Fruit fly (Drosophila melanogaster) whole organism, embryonic: ENCODE measurements around the gene RhoGDI.

ENCODE experiments used
- CG10267 ChIP-seq: fragments of 200-800 bp; sonication (Bioruptor generic); optimal IDR thresholded peaks from 2 replicates; lab custom pipeline; 2018; ENCODE audit warnings: missing biosample characterization, mild to moderate bottlenecking, missing genetic modification characterization, moderate library complexity
- CG10654 ChIP-seq: fragments of 200-800 bp; sonication (Bioruptor generic); optimal IDR thresholded peaks from 2 replicates; lab custom pipeline; 2016; ENCODE audit warnings: missing biosample characterization, missing genetic modification characterization
- CG10959 ChIP-seq: fragments of 200-800 bp; sonication (Bioruptor generic); IDR thresholded peaks from 2 replicates; pipeline ENCODE4 v1.3.6; 2022; ENCODE audit warnings: missing biosample characterization, missing genetic modification characterization
- CG11696 ChIP-seq: fragments of 200-800 bp; sonication (Bioruptor generic); IDR thresholded peaks from 2 replicates; pipeline ENCODE4 v1.3.6; 2022; ENCODE audit warnings: missing biosample characterization, missing genetic modification characterization
- CG12071 ChIP-seq: fragments of 200-800 bp; sonication (Bioruptor generic); optimal IDR thresholded peaks from 3 replicates; lab custom pipeline; 2018; ENCODE audit warnings: missing biosample characterization, mild to moderate bottlenecking, missing genetic modification characterization
- CG14667 ChIP-seq: fragments of 200-800 bp; sonication (Bioruptor generic); IDR thresholded peaks from 2 replicates; pipeline ENCODE4 v1.3.6; 2022; ENCODE audit warnings: missing biosample characterization, missing genetic modification characterization
- CG1602 ChIP-seq: fragments of 200-800 bp; sonication (Bioruptor generic); optimal IDR thresholded peaks from 3 replicates; lab custom pipeline; 2016; ENCODE audit warnings: missing biosample characterization, missing genetic modification characterization
- CG16779 ChIP-seq: fragments of 200-800 bp; sonication (Bioruptor generic); IDR thresholded peaks from 2 replicates; pipeline ENCODE4 v1.3.6; 2022; ENCODE audit warnings: missing biosample characterization, missing genetic modification characterization
- CG18262 ChIP-seq: fragments of 200-800 bp; optimal IDR thresholded peaks from 3 replicates; lab custom pipeline; 2019; ENCODE audit warnings: missing biosample characterization, mild to moderate bottlenecking, missing genetic modification characterization, moderate library complexity
- CG30020 ChIP-seq: fragments of 200-800 bp; optimal IDR thresholded peaks from 2 replicates; lab custom pipeline; 2019; ENCODE audit warnings: missing biosample characterization, mild to moderate bottlenecking, missing genetic modification characterization, moderate library complexity
- CG30403 ChIP-seq: fragments of 200-800 bp; sonication (Bioruptor generic); optimal IDR thresholded peaks from 3 replicates; lab custom pipeline; 2016; ENCODE audit warnings: missing biosample characterization, missing genetic modification characterization
- CG30431 ChIP-seq: fragments of 200-800 bp; sonication (Bioruptor generic); optimal IDR thresholded peaks from 2 replicates; lab custom pipeline; 2017; ENCODE audit warnings: missing biosample characterization, missing genetic modification characterization
- CG31365 ChIP-seq: fragments of 200-800 bp; sonication (Bioruptor generic); optimal IDR thresholded peaks from 2 replicates; lab custom pipeline; 2018; ENCODE audit warnings: missing biosample characterization, mild to moderate bottlenecking, missing genetic modification characterization
- CG4404 ChIP-seq: fragments of 200-800 bp; sonication (Bioruptor generic); IDR thresholded peaks from 2 replicates; pipeline ENCODE4 v1.3.6; 2022; ENCODE audit warnings: missing biosample characterization, missing genetic modification characterization
- CG4617 ChIP-seq: fragments of 200-800 bp; sonication (Bioruptor generic); optimal IDR thresholded peaks from 3 replicates; lab custom pipeline; 2016; ENCODE audit warnings: missing biosample characterization, missing genetic modification characterization, borderline replicate concordance
- CG4820 ChIP-seq: fragments of 200-800 bp; sonication (Bioruptor generic); optimal IDR thresholded peaks from 3 replicates; lab custom pipeline; 2016; ENCODE audit warnings: missing biosample characterization, missing genetic modification characterization
- CG6813 ChIP-seq: fragments of 200-800 bp; sonication (Bioruptor generic); optimal IDR thresholded peaks from 2 replicates; lab custom pipeline; 2017; ENCODE audit warnings: missing biosample characterization, missing genetic modification characterization, mild to moderate bottlenecking, moderate library complexity, missing genetic modification reagents
- CG7271 ChIP-seq: fragments of 200-800 bp; sonication (Bioruptor generic); optimal IDR thresholded peaks from 2 replicates; lab custom pipeline; 2018; ENCODE audit warnings: missing biosample characterization, mild to moderate bottlenecking, missing genetic modification characterization, moderate library complexity
- CG7928 ChIP-seq: fragments of 200-800 bp; sonication (Bioruptor generic); optimal IDR thresholded peaks from 2 replicates; lab custom pipeline; 2017; ENCODE audit warnings: missing biosample characterization, mild to moderate bottlenecking, missing genetic modification characterization
- CG8290 ChIP-seq, 3 experiments: fragments of 200-800 bp; sonication (Bioruptor generic); optimal IDR thresholded peaks; 2 replicates each; lab custom pipeline; 2016 to 2019; ENCODE audit warnings: missing biosample characterization in 3 of 3, missing genetic modification characterization in 3 of 3, mild to moderate bottlenecking in 2 of 3, moderate library complexity in 1 of 3
- ERR ChIP-seq: fragments of 200-800 bp; sonication (Bioruptor generic); optimal IDR thresholded peaks from 2 replicates; lab custom pipeline; 2016; ENCODE audit warnings: missing biosample characterization, missing genetic modification characterization
- HmgZ ChIP-seq: fragments of 200-800 bp; sonication (Bioruptor generic); optimal IDR thresholded peaks from 2 replicates; lab custom pipeline; 2018; ENCODE audit warnings: missing biosample characterization, mild to moderate bottlenecking, missing genetic modification characterization
- Hr39 ChIP-seq: fragments of >200 bp; optimal IDR thresholded peaks from 2 replicates; lab custom pipeline; 2017
- Lim3 ChIP-seq: fragments of 200-800 bp; sonication (Bioruptor generic); IDR thresholded peaks from 2 replicates; pipeline ENCODE4 v1.3.6; 2022; ENCODE audit warnings: missing biosample characterization, missing genetic modification characterization
- Nf-YA ChIP-seq: fragments of 200-800 bp; sonication (Bioruptor generic); IDR thresholded peaks from 2 replicates; pipeline ENCODE4 v1.3.6; 2022; ENCODE audit warnings: missing biosample characterization, missing genetic modification characterization
- NfI ChIP-seq: fragments of 200-800 bp; sonication (Bioruptor generic); optimal IDR thresholded peaks from 3 replicates; lab custom pipeline; 2018; ENCODE audit warnings: missing biosample characterization, mild to moderate bottlenecking, missing genetic modification characterization, moderate library complexity
- Stat92E ChIP-seq, 3 experiments: fragments of >200 bp in 2 of 3; fragments of 200-800 bp in 1 of 3; sonication (Bioruptor generic) in 1 of 3; optimal IDR thresholded peaks; 2 replicates each; lab custom pipeline; 2017 to 2019; ENCODE audit warnings: missing biosample characterization in 3 of 3, missing genetic modification characterization in 3 of 3, mild to moderate bottlenecking in 1 of 3, moderate library complexity in 1 of 3
- TFAM ChIP-seq: fragments of 200-800 bp; sonication (Bioruptor generic); optimal IDR thresholded peaks from 2 replicates; lab custom pipeline; 2017; ENCODE audit warnings: missing biosample characterization, missing genetic modification characterization, inconsistent platforms
- Trl ChIP-seq, 3 experiments: fragments of >200 bp in 2 of 3; fragments of 200-800 bp in 1 of 3; sonication (Bioruptor generic) in 1 of 3; optimal IDR thresholded peaks; 2 replicates in 1 of 3; 3 replicates in 2 of 3; lab custom pipeline; 2016 to 2017; ENCODE audit warnings: missing biosample characterization in 1 of 3, missing genetic modification characterization in 1 of 3
- Usf ChIP-seq: fragments of 200-800 bp; sonication (Bioruptor generic); optimal IDR thresholded peaks from 2 replicates; lab custom pipeline; 2017; ENCODE audit warnings: missing genotype, missing biosample characterization, missing genetic modification characterization
- ab ChIP-seq: fragments of 200-800 bp; sonication (Bioruptor generic); optimal IDR thresholded peaks from 2 replicates; lab custom pipeline; 2016; ENCODE audit warnings: missing biosample characterization, missing genetic modification characterization
- ac ChIP-seq: fragments of 200-800 bp; sonication (Bioruptor generic); optimal IDR thresholded peaks from 3 replicates; lab custom pipeline; 2017; ENCODE audit warnings: missing biosample characterization, mild to moderate bottlenecking, missing genetic modification characterization
- bbx ChIP-seq: fragments of 200-800 bp; sonication (Bioruptor generic); IDR thresholded peaks from 2 replicates; pipeline ENCODE4 v1.3.6; 2022; ENCODE audit warnings: missing biosample characterization, missing genetic modification characterization; ENCODE audit not compliant: partially characterized antibody
- bigmax ChIP-seq: fragments of 200-800 bp; sonication (Bioruptor generic); optimal IDR thresholded peaks from 2 replicates; lab custom pipeline; 2018; ENCODE audit warnings: missing biosample characterization, mild to moderate bottlenecking, missing genetic modification characterization
- cas ChIP-seq: fragments of 200-800 bp; sonication (Bioruptor generic); IDR thresholded peaks from 2 replicates; pipeline ENCODE4 v1.3.6; 2022; ENCODE audit warnings: missing biosample characterization, missing genetic modification characterization
- crp ChIP-seq, 2 experiments: fragments of 200-800 bp; sonication (Bioruptor generic); optimal IDR thresholded peaks; 2 replicates in 1 of 2; 3 replicates in 1 of 2; lab custom pipeline; 2017; ENCODE audit warnings: missing biosample characterization in 2 of 2, missing genetic modification characterization in 2 of 2, mild to moderate bottlenecking in 1 of 2, moderate library complexity in 1 of 2
- dysf ChIP-seq: fragments of 200-800 bp; sonication (Bioruptor generic); IDR thresholded peaks from 3 replicates; pipeline ENCODE4 v1.3.6; 2022; ENCODE audit warnings: missing biosample characterization, missing genetic modification characterization
- eyg ChIP-seq: fragments of 200-800 bp; sonication (Bioruptor generic); optimal IDR thresholded peaks from 3 replicates; lab custom pipeline; 2016; ENCODE audit warnings: missing biosample characterization, missing genetic modification characterization
- ham ChIP-seq: fragments of 200-800 bp; sonication (Bioruptor generic); IDR thresholded peaks from 2 replicates; pipeline ENCODE4 v1.3.6; 2022; ENCODE audit warnings: missing biosample characterization, missing genetic modification characterization
- kay ChIP-seq: fragments of 200-800 bp; sonication (Bioruptor generic); optimal IDR thresholded peaks from 2 replicates; lab custom pipeline; 2016; ENCODE audit warnings: missing biosample characterization, missing genetic modification characterization
- salm ChIP-seq: fragments of 200-800 bp; sonication (Bioruptor generic); optimal IDR thresholded peaks from 2 replicates; lab custom pipeline; 2018; ENCODE audit warnings: missing biosample characterization, mild to moderate bottlenecking, missing genetic modification characterization
- sens-2 ChIP-seq: fragments of 200-800 bp; sonication (Bioruptor generic); IDR thresholded peaks from 2 replicates; pipeline ENCODE4 v1.3.6; 2022; ENCODE audit warnings: missing biosample characterization, missing genetic modification characterization
- slp2 ChIP-seq: fragments of 200-800 bp; sonication (Bioruptor generic); optimal IDR thresholded peaks from 2 replicates; lab custom pipeline; 2016; ENCODE audit warnings: missing biosample characterization, missing genetic modification characterization
- stc ChIP-seq: fragments of 200-800 bp; sonication (Bioruptor generic); IDR thresholded peaks from 2 replicates; pipeline ENCODE4 v1.3.6; 2022; ENCODE audit warnings: missing biosample characterization, missing genetic modification characterization
- tio ChIP-seq: fragments of 200-800 bp; sonication (Bioruptor generic); optimal IDR thresholded peaks from 2 replicates; lab custom pipeline; 2017; ENCODE audit warnings: missing biosample characterization, missing genetic modification characterization, inconsistent platforms
- tll ChIP-seq, 2 experiments: fragments of 200-800 bp in 1 of 2; fragments of >200 bp in 1 of 2; sonication (Bioruptor generic) in 1 of 2; optimal IDR thresholded peaks; 2 replicates each; lab custom pipeline; 2017 to 2019; ENCODE audit warnings: missing biosample characterization in 2 of 2, missing genetic modification characterization in 2 of 2, mild to moderate bottlenecking in 1 of 2, moderate library complexity in 1 of 2
- ttk ChIP-seq: fragments of 200-800 bp; sonication (Bioruptor generic); IDR thresholded peaks from 2 replicates; pipeline ENCODE4 v2.1.2; 2022; ENCODE audit warnings: missing biosample characterization, missing genetic modification characterization

RhoGDI gene

DNA sequence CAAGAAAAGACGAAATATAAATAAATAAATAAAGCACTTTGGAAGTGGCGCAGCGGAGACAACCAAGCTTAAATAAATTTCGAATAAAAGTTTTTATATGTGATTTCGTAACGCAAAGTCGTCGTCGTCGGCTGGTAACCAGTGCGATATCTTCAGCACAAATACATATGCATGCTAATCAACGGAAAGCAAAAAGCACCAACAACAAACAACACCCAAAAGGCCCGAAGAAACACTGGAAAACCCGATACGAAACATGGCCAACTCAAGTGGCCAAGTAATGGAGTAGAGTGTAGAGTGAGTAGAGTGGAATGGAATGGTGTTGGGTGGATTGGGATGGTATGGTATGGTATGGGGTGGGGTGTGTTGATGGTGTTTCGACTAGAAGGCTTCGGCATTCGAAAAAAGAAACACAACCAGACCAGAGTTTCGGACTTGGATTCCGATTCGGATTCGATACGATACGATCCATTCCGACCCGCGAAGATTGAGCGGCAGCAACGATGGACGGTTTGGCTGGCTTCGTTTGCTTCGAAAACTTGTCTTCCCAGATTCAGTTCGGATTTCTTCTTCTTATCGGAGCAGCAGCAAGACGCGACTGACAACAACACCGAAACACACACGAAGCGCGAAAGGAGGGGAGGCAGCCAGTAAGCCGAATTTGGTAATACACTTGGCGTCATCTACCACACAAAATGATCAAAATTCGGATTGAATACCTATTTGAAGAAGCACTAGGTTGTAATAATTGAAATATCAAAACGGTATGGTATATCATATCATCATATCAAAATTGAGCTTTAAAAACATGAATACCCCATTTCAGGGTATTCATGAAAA lies 25.8 kb upstream of the RhoGDI start (continued):
- TF ChIP-seq NfI (GFP tag; lab: Kevin White, UChicago) (peak; percentile 93), CG8290 (GFP tag; optimal IDR thresholded peaks at IDR 0.05; lab: Kevin White, UChicago) (peak; percentile 48), CG8290 (tag; optimal IDR thresholded peaks at IDR 0.05; lab: Kevin White, UChicago) (peak; percentile 40 to 99), CG7928 (GFP tag; lab: Kevin White, UChicago) (peak; percentile 77), CG12071 (GFP tag; lab: Kevin White, UChicago) (peak; percentile 80), Usf (GFP tag; lab: Kevin White, UChicago) (peak; percentile 82), HmgZ (peak; percentile 95), tio (peak; percentile 90), Hr39 (lab: Kevin White, UChicago) (no peak), crp (GFP tag; optimal IDR thresholded peaks at IDR 0.05; lab: Kevin White, UChicago) (peak in 1 of 2 experiments; percentile 57), CG30403 (GFP tag; lab: Kevin White, UChicago) (peak; percentile 96), ac (peak; percentile 29), CG10959 (GFP tag; lab: Robert Waterston, UW) (no peak), ERR (GFP tag; lab: Kevin White, UChicago) (peak; percentile 93), CG11696 (GFP tag; lab: Robert Waterston, UW) (peak; percentile 81), eyg (GFP tag; lab: Kevin White, UChicago) (peak; percentile 95), CG6813 (GFP tag; lab: Kevin White, UChicago) (peak; percentile 90), CG7271 (tag; lab: Kevin White, UChicago) (peak; percentile 51), bigmax (peak; percentile 43), salm (peak; percentile 90), ttk (GFP tag; lab: Robert Waterston, UW) (peak; percentile 96; the same call in 1 of the 2 replicates), slp2 (GFP tag; lab: Kevin White, UChicago) (peak; percentile 94), CG1602 (GFP tag; lab: Kevin White, UChicago) (peak; percentile 91), Stat92E (GFP tag; optimal IDR thresholded peaks at IDR 0.05; lab: Kevin White, UChicago) (peak in 1 of 3 experiments; percentile 79), stc (peak; percentile 90), ham (GFP tag; lab: Robert Waterston, UW) (peak; percentile 91; the same call in 1 of the 2 replicates), CG18262 (tag; lab: Kevin White, UChicago) (peak; percentile 87), Lim3 (GFP tag; lab: Robert Waterston, UW) (peak; percentile 92; the same call in 1 of the 2 replicates), CG10654 (GFP tag; lab: Kevin White, UChicago) (peak; percentile 94), TFAM (GFP tag; lab: Kevin White, UChicago) (peak; percentile 65), sens-2 (GFP tag; lab: Robert Waterston, UW) (peak; percentile 90), kay (GFP tag; lab: Kevin White, UChicago) (peak; percentile 91), CG31365 (tag; lab: Kevin White, UChicago) (peak; percentile 80), CG30431 (GFP tag; lab: Kevin White, UChicago) (peak; percentile 84), CG16779 (GFP tag; lab: Robert Waterston, UW) (peak; percentile 94), CG10267 (tag; lab: Kevin White, UChicago) (peak; percentile 69), CG4820 (GFP tag; lab: Kevin White, UChicago) (peak; percentile 78), bbx (GFP tag; lab: Robert Waterston, UW) (no peak), tll (GFP tag; optimal IDR thresholded peaks at IDR 0.05; lab: Kevin White, UChicago) (no peak), CG4617 (peak; percentile 75), CG30020 (tag; lab: Kevin White, UChicago) (peak; percentile 64), dysf (GFP tag; lab: Robert Waterston, UW) (peak; percentile 94), CG14667 (peak; percentile 92; the same call in 1 of the 2 replicates), cas (GFP tag; lab: Robert Waterston, UW) (peak; percentile 80), Nf-YA (GFP tag; lab: Robert Waterston, UW) (peak; percentile 67), ab (GFP tag; lab: Kevin White, UChicago) (peak; percentile 92), CG4404 (peak; percentile 70; the same call in 1 of the 2 replicates), Trl (optimal IDR thresholded peaks at IDR 0.05; lab: Kevin White, UChicago) (no peak), Trl (GFP tag; optimal IDR thresholded peaks at IDR 0.05; lab: Kevin White, UChicago) (peak; percentile 97)
